Worm (Caenorhabditis elegans): ENCODE measurements around the gene str-222.
A peak's percentile ranks its signal among the peaks of the same experiment; 100 is the strongest.

The str-222 gene

DNA sequence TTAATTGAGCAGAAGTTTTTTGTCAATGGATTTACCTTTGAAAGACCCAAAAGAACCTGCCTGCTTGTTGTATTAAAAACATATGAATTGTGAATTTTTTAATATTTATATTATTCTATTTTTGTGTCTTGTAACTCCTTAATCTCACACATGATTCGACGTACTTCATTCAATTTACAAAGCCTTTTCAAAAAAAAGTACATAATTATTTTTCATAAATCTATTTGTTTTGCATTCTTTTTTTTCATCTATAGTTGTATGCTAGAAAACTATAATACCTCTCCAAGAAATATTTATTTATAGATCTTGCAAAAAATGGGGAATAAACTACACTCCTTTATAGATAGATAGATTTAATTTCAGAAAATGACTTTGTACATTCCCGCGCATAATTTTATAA, 17.2 kb upstream of the str-222 start, which contains the start of gene nhr-179:
Gene nhr-179, minus strand, starts transcription at position 101 of the 400 bp plus-strand sequence.
- TF ChIP-seq snu-23 (GFP tag; optimal IDR thresholded peaks at IDR 0.05) = no peak
- no peak for TF ChIP-seq irx-1 (tag; optimal IDR thresholded peaks at IDR 0.05)
- TF ChIP-seq lin-14 (GFP tag; optimal IDR thresholded peaks at IDR 0.05) = no peak
- TF ChIP-seq nhr-85 (tag) = no peak
- TF ChIP-seq ceh-8 (GFP tag; optimal IDR thresholded peaks at IDR 0.05) = no peak
- TF ChIP-seq pag-3 (tag; optimal IDR thresholded peaks at IDR 0.05; ENCODE audit: borderline replicate concordance, insufficient read depth) = no peak
- no peak for TF ChIP-seq lin-13 (GFP tag; optimal IDR thresholded peaks at IDR 0.05)
- TF ChIP-seq lin-15B (tag; optimal IDR thresholded peaks at IDR 0.05) = no peak
- no peak for TF ChIP-seq zag-1 (tag; optimal IDR thresholded peaks at IDR 0.05)

DNA sequence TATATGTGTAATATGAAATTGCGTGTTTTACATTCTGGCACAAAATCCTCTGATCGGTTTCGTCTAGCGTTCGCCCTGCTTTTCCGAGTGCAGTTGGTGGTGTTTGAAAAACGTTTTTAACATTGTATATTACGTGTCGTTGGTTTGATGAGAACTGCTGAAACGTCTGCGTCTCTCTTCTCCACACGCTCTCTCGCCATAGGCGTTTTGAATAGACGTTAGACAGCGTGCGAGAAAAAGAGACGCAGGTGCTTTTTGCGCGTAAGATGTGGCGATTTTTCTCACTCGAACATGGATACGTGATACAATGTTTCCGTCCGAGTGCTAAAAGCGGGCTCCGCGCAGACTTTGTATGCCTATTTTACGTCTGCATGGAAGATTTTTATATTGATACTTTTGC, 15.4 kb upstream of the str-222 start:
- TF ChIP-seq xbp-1 (tag; optimal IDR thresholded peaks at IDR 0.05) = no peak
- no peak for TF ChIP-seq lin-15B (tag; optimal IDR thresholded peaks at IDR 0.05)
- TF ChIP-seq nhr-77 (tag; optimal IDR thresholded peaks at IDR 0.05) = no peak
- no peak for TF ChIP-seq aha-1 (tag; optimal IDR thresholded peaks at IDR 0.05)
- TF ChIP-seq lin-14 (GFP tag; optimal IDR thresholded peaks at IDR 0.05) = no peak
- no peak for TF ChIP-seq nhr-47 (tag; optimal IDR thresholded peaks at IDR 0.05)
- no peak for TF ChIP-seq aly-2 (tag; optimal IDR thresholded peaks at IDR 0.05)
- no peak for TF ChIP-seq lsy-2 (tag; optimal IDR thresholded peaks at IDR 0.05)
- no peak for TF ChIP-seq fkh-10 (GFP tag; optimal IDR thresholded peaks at IDR 0.05)
- no peak for TF ChIP-seq zip-4 (GFP tag; optimal IDR thresholded peaks at IDR 0.05)
- no peak for TF ChIP-seq nhr-85 (tag)
- TF ChIP-seq fos-1 (tag; optimal IDR thresholded peaks at IDR 0.05) = no peak
- no peak for TF ChIP-seq sptf-1 (tag; optimal IDR thresholded peaks at IDR 0.05)
- TF ChIP-seq nhr-76 (tag; optimal IDR thresholded peaks at IDR 0.05) = no peak
- no peak for TF ChIP-seq lin-39 (tag; optimal IDR thresholded peaks at IDR 0.05)
- TF ChIP-seq unc-98 (GFP tag; IDR thresholded peaks at IDR 0.05) = no peak
- TF ChIP-seq ceh-63 (GFP tag; optimal IDR thresholded peaks at IDR 0.05) = no peak
- TF ChIP-seq ztf-11 (tag; optimal IDR thresholded peaks at IDR 0.05) = no peak

DNA sequence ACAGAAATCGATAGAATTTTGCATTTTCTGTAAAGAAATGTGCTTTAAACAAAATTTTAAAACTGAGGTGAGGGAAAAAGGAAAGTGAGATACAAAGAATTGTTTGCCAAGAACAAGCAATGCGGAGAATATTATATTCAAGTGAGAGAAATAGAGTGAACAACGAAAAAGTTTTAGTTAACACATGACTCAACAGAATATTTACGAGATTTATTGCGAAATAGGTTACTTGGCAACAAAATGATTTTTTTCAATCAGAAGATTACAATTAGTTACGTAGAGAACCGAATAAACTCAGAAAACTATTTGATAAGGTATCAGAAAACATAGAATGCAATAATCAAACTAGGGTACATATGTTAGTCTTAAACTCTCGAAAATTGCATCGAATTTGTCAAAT, 14.5 kb upstream of the str-222 start, which contains the start of gene nhr-117:
Gene nhr-117, minus strand, starts transcription at position 27 of the 400 bp plus-strand sequence.
- TF ChIP-seq nhr-20 (tag; optimal IDR thresholded peaks at IDR 0.05) (peak; percentile 2), skn-1 (tag; optimal IDR thresholded peaks at IDR 0.05) (peak; percentile 40), ceh-82 (tag; optimal IDR thresholded peaks at IDR 0.05) (no peak), efl-1 (optimal IDR thresholded peaks at IDR 0.05) (no peak), efl-1 (GFP tag; optimal IDR thresholded peaks at IDR 0.05 in 1 of 2) (peak in 1 of 2 experiments; percentile 81), zip-4 (GFP tag; optimal IDR thresholded peaks at IDR 0.05) (peak; percentile 67), lsy-2 (tag; optimal IDR thresholded peaks at IDR 0.05) (peak in 1 of 2 experiments; percentile 1), egl-13 (tag; optimal IDR thresholded peaks at IDR 0.05) (no peak), lin-35 (GFP tag; optimal IDR thresholded peaks at IDR 0.05) (peak in 1 of 2 experiments; percentile 14), nhr-71 (tag; optimal IDR thresholded peaks at IDR 0.05) (peak; percentile 27), ces-1 (GFP tag; optimal IDR thresholded peaks at IDR 0.05) (no peak), unc-30 (tag; optimal IDR thresholded peaks at IDR 0.05) (no peak)

DNA sequence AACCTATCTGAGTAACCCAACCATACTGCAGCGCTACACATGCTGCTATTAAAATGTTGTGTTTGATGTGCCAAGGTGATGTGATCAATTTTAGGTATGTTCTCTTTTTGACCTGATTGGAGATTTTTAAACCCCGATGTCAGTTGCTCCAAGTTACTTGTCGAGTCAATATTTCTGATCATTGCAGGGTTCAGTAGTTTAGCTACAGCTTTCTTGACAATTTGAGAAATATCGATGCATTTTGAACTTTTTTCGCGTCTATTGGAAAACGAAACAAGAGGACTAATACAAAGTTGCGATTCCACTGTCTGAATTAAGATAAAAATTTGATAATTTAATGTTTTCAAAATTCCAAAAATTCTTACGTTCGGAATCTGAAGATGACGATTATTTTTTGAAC, 12.5 kb upstream of the str-222 start:
- TF ChIP-seq nhr-20 (tag; optimal IDR thresholded peaks at IDR 0.05) = no peak
- no peak for TF ChIP-seq tbx-2 (tag; optimal IDR thresholded peaks at IDR 0.05)
- no peak for TF ChIP-seq elt-3 (tag; optimal IDR thresholded peaks at IDR 0.05)
- TF ChIP-seq swsn-7 (tag; optimal IDR thresholded peaks at IDR 0.05) = no peak
- no peak for TF ChIP-seq mab-9 (GFP tag; IDR thresholded peaks at IDR 0.05)
- TF ChIP-seq elt-2 (tag; optimal IDR thresholded peaks at IDR 0.05) = no peak
- no peak for TF ChIP-seq vab-15 (tag; optimal IDR thresholded peaks at IDR 0.05)
- no peak for TF ChIP-seq C34B4.2 (tag; optimal IDR thresholded peaks at IDR 0.05)
- TF ChIP-seq ceh-90 (tag; optimal IDR thresholded peaks at IDR 0.05) = no peak
- no peak for TF ChIP-seq hlh-17 (GFP tag; optimal IDR thresholded peaks at IDR 0.05; ENCODE audit: borderline replicate concordance)
- TF ChIP-seq ceh-8 (GFP tag; optimal IDR thresholded peaks at IDR 0.05) = no peak
- no peak for TF ChIP-seq hpl-2 (GFP tag; optimal IDR thresholded peaks at IDR 0.05)
- no peak for TF ChIP-seq alr-1 (tag; optimal IDR thresholded peaks at IDR 0.05; ENCODE audit: borderline replicate concordance)
- TF ChIP-seq lin-14 (GFP tag; optimal IDR thresholded peaks at IDR 0.05) = no peak
- TF ChIP-seq nhr-84 (tag; optimal IDR thresholded peaks at IDR 0.05) = no peak

Measured in whole organism, L1 larva.